Worm (Caenorhabditis elegans) whole organism, midembryonic: ENCODE measurements around the gene K01A6.4.

Experiments
- T22C8.4 ChIP-seq: fragments of 200-800 bp; sonication (Bioruptor generic); IDR thresholded peaks from 2 replicates; pipeline ENCODE4 v1.3.6; 2022; ENCODE audit warnings: missing genetic modification characterization, missing compliant biosample characterization
- flt-1 ChIP-seq: fragments of 200-800 bp; sonication (Bioruptor generic); IDR thresholded peaks from 2 replicates; pipeline ENCODE4 v1.3.6; 2022; ENCODE audit warnings: missing genetic modification characterization, missing compliant biosample characterization
- klf-2 ChIP-seq: fragments of 200-800 bp; sonication (Bioruptor generic); conservative IDR thresholded peaks from 2 replicates; pipeline ENCODE4 v1.3.6; 2022; ENCODE audit warnings: missing genetic modification reagents, missing genetic modification characterization, missing compliant biosample characterization
- med-1 ChIP-seq: sonication (generic microtip); optimal IDR thresholded peaks from 2 replicates; lab custom pipeline; 2017; ENCODE audit warnings: missing genetic modification characterization, mild to moderate bottlenecking, missing compliant biosample characterization, antibody characterized with exemption, missing genetic modification reagents; ENCODE audit not compliant: insufficient read depth
- ref-1 ChIP-seq: fragments of 200-800 bp; sonication (Bioruptor generic); conservative IDR thresholded peaks from 2 replicates; pipeline ENCODE4 v1.3.6; 2022; ENCODE audit warnings: missing genetic modification reagents, missing genetic modification characterization, missing compliant biosample characterization
- tab-1 ChIP-seq: fragments of 200-800 bp; sonication (Bioruptor generic); IDR thresholded peaks from 2 replicates; pipeline ENCODE4 v1.3.6; 2022; ENCODE audit warnings: missing genetic modification characterization, missing compliant biosample characterization
- ztf-29 ChIP-seq: fragments of 200-800 bp; sonication (Bioruptor generic); IDR thresholded peaks from 2 replicates; pipeline ENCODE4 v1.3.6; 2022; ENCODE audit warnings: missing genetic modification reagents, missing genetic modification characterization, missing compliant biosample characterization

DNA sequence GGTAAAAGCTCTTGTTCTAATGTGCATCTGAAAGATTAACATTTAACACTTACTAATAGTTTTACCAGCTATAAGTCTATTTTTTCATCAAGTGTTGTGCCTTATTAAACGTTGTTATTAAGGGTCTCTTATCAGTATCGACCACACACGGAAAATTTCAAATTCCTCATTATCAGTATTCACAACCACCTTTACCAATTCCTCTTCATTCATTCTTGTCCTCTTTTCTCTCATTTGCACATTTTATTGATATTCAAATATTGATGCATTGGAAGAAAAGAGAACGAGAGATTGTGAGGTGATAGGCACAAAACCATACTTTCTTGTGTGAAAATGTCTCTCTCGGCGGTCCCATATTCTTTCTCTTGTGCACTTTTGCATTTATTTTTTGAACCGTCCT lies 18.2 kb downstream of the K01A6.4 start:
- TF ChIP-seq tab-1 (GFP tag; lab: Robert Waterston, UW) (no peak), ref-1 (GFP tag; lab: Robert Waterston, UW) (no peak), ztf-29 (GFP tag; lab: Robert Waterston, UW) (no peak), flt-1 (GFP tag; lab: Robert Waterston, UW) (no peak), med-1 (GFP tag; lab: Kevin White, UChicago) (no peak), T22C8.4 (GFP tag; lab: Robert Waterston, UW) (no peak), klf-2 (no peak)
